Worm (Caenorhabditis elegans) whole organism, young adult: Measurements from ENCODE around the gene Y46H3A.4.

Experiments used
- F10E7.11 ChIP-seq: sonication (generic microtip); optimal IDR thresholded peaks from 2 replicates; lab custom pipeline; 2017; ENCODE audit warnings: mild to moderate bottlenecking, missing genetic modification characterization, moderate library complexity, missing compliant biosample characterization
- aptf-3 ChIP-seq: fragments of 200-800 bp; sonication (Bioruptor generic); IDR thresholded peaks from 2 replicates; pipeline ENCODE4 v1.3.6; 2022; ENCODE audit warnings: missing genetic modification characterization, missing compliant biosample characterization
- ceh-100 ChIP-seq: fragments of 200-800 bp; sonication (Bioruptor generic); IDR thresholded peaks from 2 replicates; pipeline ENCODE4 v1.3.6; 2022; ENCODE audit warnings: missing genetic modification reagents, missing genetic modification characterization, missing compliant biosample characterization
- die-1 ChIP-seq: sonication (generic microtip); optimal IDR thresholded peaks from 2 replicates; lab custom pipeline; 2016; ENCODE audit warnings: missing genotype, mild to moderate bottlenecking, missing genetic modification characterization, missing compliant biosample characterization
- ekl-4 ChIP-seq: fragments of 200-800 bp; sonication (Bioruptor generic); IDR thresholded peaks from 2 replicates; pipeline ENCODE4 v1.3.6; 2022; ENCODE audit warnings: missing genetic modification reagents, missing genetic modification characterization, missing compliant biosample characterization
- nfya-2 ChIP-seq: fragments of 200-800 bp; sonication (Bioruptor generic); IDR thresholded peaks from 2 replicates; pipeline ENCODE4 v1.3.6; 2022; ENCODE audit warnings: missing genetic modification reagents, missing genetic modification characterization, missing compliant biosample characterization
- sdz-38 ChIP-seq: sonication (generic microtip); optimal IDR thresholded peaks from 2 replicates; lab custom pipeline; 2016; ENCODE audit warnings: missing genotype, missing genetic modification characterization, missing compliant biosample characterization
- snpc-4 ChIP-seq, 5 experiments: fragments of 150-350 bp in 1 of 5; sonication (generic microtip) in 4 of 5; optimal IDR thresholded peaks; 2 replicates each; lab custom pipeline; 2014 to 2018; ENCODE audit warnings: missing genetic modification characterization in 5 of 5, missing biosample characterization in 3 of 5, antibody characterized with exemption in 2 of 5, mild to moderate bottlenecking in 2 of 5, missing compliant biosample characterization in 2 of 5, missing genotype in 2 of 5, moderate library complexity in 2 of 5, missing genetic modification reagents in 1 of 5
- unc-62 ChIP-seq: fragments of 150-350 bp; optimal IDR thresholded peaks from 2 replicates; lab custom pipeline; 2014; ENCODE audit warnings: missing biosample characterization, missing genetic modification reagents, missing genetic modification characterization

- TF ChIP-seq sdz-38 (tag; lab: Kevin White, UChicago): no peak
- no peak for TF ChIP-seq snpc-4 (GFP tag; optimal IDR thresholded peaks at IDR 0.05; lab: Kevin White, UChicago)
- TF ChIP-seq snpc-4 (tag; optimal IDR thresholded peaks at IDR 0.05; lab: Kevin White, UChicago): no peak
- TF ChIP-seq die-1: no peak
- TF ChIP-seq ekl-4 (GFP tag; lab: Robert Waterston, UW): no peak
- TF ChIP-seq aptf-3 (GFP tag; lab: Robert Waterston, UW): no peak
- TF ChIP-seq nfya-2 (GFP tag; lab: Robert Waterston, UW): no peak
- TF ChIP-seq unc-62 (GFP tag; lab: Kevin White, UChicago): no peak
- TF ChIP-seq ceh-100 (GFP tag; lab: Robert Waterston, UW): no peak
- TF ChIP-seq F10E7.11 (tag; lab: Kevin White, UChicago): no peak
Observed at ce11 chrV:1804034-1804542, 6.8 kb downstream of the Y46H3A.4 start.
